Worm (Caenorhabditis elegans) whole organism, midembryonic: ENCODE measurements around the gene ceh-74.

Source experiments
- T22C8.4 ChIP-seq: fragments of 200-800 bp; sonication (Bioruptor generic); IDR thresholded peaks from 2 replicates; pipeline ENCODE4 v1.3.6; 2022; ENCODE audit warnings: missing genetic modification characterization, missing compliant biosample characterization
- flt-1 ChIP-seq: fragments of 200-800 bp; sonication (Bioruptor generic); IDR thresholded peaks from 2 replicates; pipeline ENCODE4 v1.3.6; 2022; ENCODE audit warnings: missing genetic modification characterization, missing compliant biosample characterization
- klf-2 ChIP-seq: fragments of 200-800 bp; sonication (Bioruptor generic); conservative IDR thresholded peaks from 2 replicates; pipeline ENCODE4 v1.3.6; 2022; ENCODE audit warnings: missing genetic modification reagents, missing genetic modification characterization, missing compliant biosample characterization
- ref-1 ChIP-seq: fragments of 200-800 bp; sonication (Bioruptor generic); conservative IDR thresholded peaks from 2 replicates; pipeline ENCODE4 v1.3.6; 2022; ENCODE audit warnings: missing genetic modification reagents, missing genetic modification characterization, missing compliant biosample characterization
- tab-1 ChIP-seq: fragments of 200-800 bp; sonication (Bioruptor generic); IDR thresholded peaks from 2 replicates; pipeline ENCODE4 v1.3.6; 2022; ENCODE audit warnings: missing genetic modification characterization, missing compliant biosample characterization
- ztf-29 ChIP-seq: fragments of 200-800 bp; sonication (Bioruptor generic); IDR thresholded peaks from 2 replicates; pipeline ENCODE4 v1.3.6; 2022; ENCODE audit warnings: missing genetic modification reagents, missing genetic modification characterization, missing compliant biosample characterization

ce11 chrV:14156468-14156867 lies 21.4 kb upstream of the ceh-74 start, which contains the start of gene AH10.2:
- TF ChIP-seq ref-1 (GFP tag; lab: Robert Waterston, UW) (no peak), klf-2 (GFP tag; lab: Robert Waterston, UW) (no peak), tab-1 (no peak), T22C8.4 (GFP tag; lab: Robert Waterston, UW) (no peak), flt-1 (GFP tag; lab: Robert Waterston, UW) (no peak), ztf-29 (GFP tag; lab: Robert Waterston, UW) (no peak)
